Fruit fly (Drosophila melanogaster): ENCODE data around the gene veli.

DNA sequence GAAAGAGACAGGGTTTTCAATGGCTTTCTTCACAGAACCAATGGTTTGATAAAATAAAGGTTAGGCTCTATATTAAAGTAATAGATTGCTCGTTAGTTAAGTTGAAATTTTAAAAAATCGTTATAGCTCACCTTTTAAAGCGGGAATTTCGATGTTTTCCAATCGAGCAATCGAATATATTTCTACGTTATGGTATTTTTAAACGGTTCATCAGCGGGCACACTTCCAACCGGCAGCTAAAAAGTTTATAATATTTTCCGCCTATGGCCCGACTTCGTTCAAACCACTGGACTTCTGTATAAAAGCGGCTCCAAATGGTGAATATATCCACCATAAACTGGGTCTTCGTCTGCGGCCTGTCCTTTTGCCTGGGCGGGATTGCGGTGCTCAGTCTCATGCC, 42.3 kb downstream of the veli start, which contains the start of gene beta4GalT7:
- TF ChIP-seq Myc (optimal IDR thresholded peaks at IDR 0.05) (no peak), insv (optimal IDR thresholded peaks at IDR 0.05) (no peak), Sin3A (optimal IDR thresholded peaks at IDR 0.05) (no peak), psq (optimal IDR thresholded peaks at IDR 0.05) (no peak), h (optimal IDR thresholded peaks at IDR 0.05) (no peak), ttk (optimal IDR thresholded peaks at IDR 0.05) (no peak)

Measured in Kc167 (cell line).